Fruit fly (Drosophila melanogaster): ENCODE measurements around the gene plh.

- TF ChIP-seq EcR (GFP tag; optimal IDR thresholded peaks at IDR 0.05), result no peak
- TF ChIP-seq rn (GFP tag; IDR thresholded peaks at IDR 0.05), result no peak
- no peak for TF ChIP-seq Pif1B (GFP tag; optimal IDR thresholded peaks at IDR 0.05)
- no peak for TF ChIP-seq D1 (tag; optimal IDR thresholded peaks at IDR 0.05)
- no peak for TF ChIP-seq CG12605 (GFP tag; IDR thresholded peaks at IDR 0.05)
- TF ChIP-seq fd96Ca (GFP tag; IDR thresholded peaks at IDR 0.05), result no peak
- peak; percentile 46 for TF ChIP-seq CG15710 (tag; optimal IDR thresholded peaks at IDR 0.05)
- no peak for TF ChIP-seq CG10348 (GFP tag; IDR thresholded peaks at IDR 0.05)
- no peak for TF ChIP-seq CG4496 (GFP tag; IDR thresholded peaks at IDR 0.05)
- TF ChIP-seq Pif1A (GFP tag; optimal IDR thresholded peaks at IDR 0.05), result no peak
- TF ChIP-seq CG34367 (tag; optimal IDR thresholded peaks at IDR 0.05), result no peak
- peak; percentile 18 for TF ChIP-seq CG17806 (tag; optimal IDR thresholded peaks at IDR 0.05)
These were observed 34.3 kb upstream of the plh start for dm6 chr3R:5045104-5045503.
